Fruit fly (Drosophila melanogaster) whole organism, embryonic: Measurements from ENCODE around the gene ebi.
A peak's percentile ranks its signal among the peaks of the same experiment; 100 is the strongest.

Source experiments
- ATbp ChIP-seq: fragments of 200-800 bp; sonication (Bioruptor generic); optimal IDR thresholded peaks from 2 replicates; lab custom pipeline; 2017; ENCODE audit warnings: missing biosample characterization, mild to moderate bottlenecking, missing genetic modification characterization, missing genetic modification reagents
- Abd-B ChIP-seq: fragments of 200-800 bp; sonication (Bioruptor generic); optimal IDR thresholded peaks from 2 replicates; lab custom pipeline; 2018; ENCODE audit warnings: missing biosample characterization, mild to moderate bottlenecking, missing genetic modification characterization, moderate library complexity
- Antp ChIP-seq: fragments of 200-800 bp; sonication (Bioruptor generic); optimal IDR thresholded peaks from 3 replicates; lab custom pipeline; 2016; ENCODE audit warnings: missing biosample characterization, missing genetic modification characterization
- CG10565 ChIP-seq: fragments of 200-800 bp; sonication (Bioruptor generic); optimal IDR thresholded peaks from 3 replicates; lab custom pipeline; 2016; ENCODE audit warnings: missing biosample characterization, mild to moderate bottlenecking, missing genetic modification characterization
- CG12155 ChIP-seq: fragments of 200-800 bp; sonication (Bioruptor generic); optimal IDR thresholded peaks from 3 replicates; lab custom pipeline; 2016; ENCODE audit warnings: missing biosample characterization, missing genetic modification characterization
- CG12659 ChIP-seq: fragments of 200-800 bp; sonication (Bioruptor generic); optimal IDR thresholded peaks from 3 replicates; lab custom pipeline; 2017; ENCODE audit warnings: mild to moderate bottlenecking, missing biosample characterization, missing genetic modification reagents, missing genetic modification characterization
- CG13123 ChIP-seq: fragments of 200-800 bp; sonication (Bioruptor generic); optimal IDR thresholded peaks from 2 replicates; lab custom pipeline; 2016; ENCODE audit warnings: missing biosample characterization, missing genetic modification characterization
- CG17912 ChIP-seq: fragments of 200-800 bp; sonication (Bioruptor generic); optimal IDR thresholded peaks from 2 replicates; lab custom pipeline; 2018; ENCODE audit warnings: missing biosample characterization, mild to moderate bottlenecking, missing genetic modification characterization
- CG18262 ChIP-seq: fragments of 200-800 bp; optimal IDR thresholded peaks from 3 replicates; lab custom pipeline; 2019; ENCODE audit warnings: missing biosample characterization, mild to moderate bottlenecking, missing genetic modification characterization, moderate library complexity
- CG18619 ChIP-seq: fragments of 200-800 bp; sonication (Bioruptor generic); optimal IDR thresholded peaks from 3 replicates; lab custom pipeline; 2017; ENCODE audit warnings: missing biosample characterization, mild to moderate bottlenecking, missing genetic modification characterization
- CG30020 ChIP-seq: fragments of 200-800 bp; optimal IDR thresholded peaks from 2 replicates; lab custom pipeline; 2019; ENCODE audit warnings: missing biosample characterization, mild to moderate bottlenecking, missing genetic modification characterization, moderate library complexity
- CG31388 ChIP-seq: fragments of 200-800 bp; sonication (Bioruptor generic); optimal IDR thresholded peaks from 2 replicates; lab custom pipeline; 2016; ENCODE audit warnings: missing biosample characterization, missing genetic modification characterization
- CG3726 ChIP-seq: fragments of 200-800 bp; sonication (Bioruptor generic); IDR thresholded peaks from 3 replicates; pipeline ENCODE4, ENCODE4 v1.3.6; 2022; ENCODE audit warnings: missing biosample characterization, missing genetic modification characterization
- CG4854 ChIP-seq: fragments of 200-800 bp; sonication (Bioruptor generic); optimal IDR thresholded peaks from 2 replicates; lab custom pipeline; 2016; ENCODE audit warnings: missing biosample characterization, missing genetic modification characterization, inconsistent platforms
- CG7372 ChIP-seq: fragments of 200-800 bp; sonication (Bioruptor generic); IDR thresholded peaks from 2 replicates; pipeline ENCODE4 v1.3.6; 2022; ENCODE audit warnings: missing biosample characterization, missing genetic modification characterization
- CG7839 ChIP-seq: fragments of 200-800 bp; sonication (Bioruptor generic); optimal IDR thresholded peaks from 3 replicates; lab custom pipeline; 2018; ENCODE audit warnings: missing biosample characterization, mild to moderate bottlenecking, missing genetic modification characterization, moderate library complexity
- CG7928 ChIP-seq: fragments of 200-800 bp; sonication (Bioruptor generic); optimal IDR thresholded peaks from 2 replicates; lab custom pipeline; 2017; ENCODE audit warnings: missing biosample characterization, mild to moderate bottlenecking, missing genetic modification characterization
- CG7963 ChIP-seq: fragments of 200-800 bp; sonication (Bioruptor generic); IDR thresholded peaks from 3 replicates; pipeline ENCODE4 v1.3.6; 2022; ENCODE audit warnings: missing biosample characterization, missing genetic modification characterization; ENCODE audit not compliant: partially characterized antibody
- CG8765 ChIP-seq: fragments of 200-800 bp; sonication (Bioruptor generic); IDR thresholded peaks from 2 replicates; pipeline ENCODE4 v1.3.6; 2022; ENCODE audit warnings: missing biosample characterization, missing genetic modification characterization
- Dp ChIP-seq: fragments of 200-800 bp; sonication (Bioruptor generic); optimal IDR thresholded peaks from 2 replicates; lab custom pipeline; 2018; ENCODE audit warnings: missing biosample characterization, mild to moderate bottlenecking, missing genetic modification characterization, moderate library complexity
- Hand ChIP-seq: fragments of 200-800 bp; sonication (Bioruptor generic); optimal IDR thresholded peaks from 2 replicates; lab custom pipeline; 2017; ENCODE audit warnings: mild to moderate bottlenecking, missing biosample characterization, missing genetic modification reagents, missing genetic modification characterization
- Hmx ChIP-seq: fragments of 200-800 bp; sonication (Bioruptor generic); optimal IDR thresholded peaks from 2 replicates; lab custom pipeline; 2016; ENCODE audit warnings: missing biosample characterization, missing genetic modification characterization
- Kr ChIP-seq: fragments of 200-800 bp; sonication (Bioruptor generic); optimal IDR thresholded peaks from 2 replicates; lab custom pipeline; 2017; ENCODE audit warnings: missing biosample characterization, mild to moderate bottlenecking, missing genetic modification characterization
- NC2α ChIP-seq: fragments of 200-800 bp; sonication (Bioruptor generic); optimal IDR thresholded peaks from 2 replicates; lab custom pipeline; 2016; ENCODE audit warnings: missing biosample characterization, missing genetic modification characterization
- Neu2 ChIP-seq: fragments of 200-800 bp; sonication (Bioruptor generic); optimal IDR thresholded peaks from 3 replicates; lab custom pipeline; 2016; ENCODE audit warnings: missing biosample characterization, missing genetic modification characterization, borderline replicate concordance
- Nf-YC ChIP-seq: fragments of 200-800 bp; optimal IDR thresholded peaks from 3 replicates; lab custom pipeline; 2019; ENCODE audit warnings: missing biosample characterization, mild to moderate bottlenecking, missing genetic modification characterization, moderate library complexity
- Ptx1 ChIP-seq: fragments of 200-800 bp; sonication (Bioruptor generic); IDR thresholded peaks from 2 replicates; pipeline ENCODE4 v1.3.6; 2022; ENCODE audit warnings: missing biosample characterization, missing genetic modification characterization
- Sox102F ChIP-seq: fragments of 200-800 bp; sonication (Bioruptor generic); optimal IDR thresholded peaks from 2 replicates; lab custom pipeline; 2018; ENCODE audit warnings: missing biosample characterization, mild to moderate bottlenecking, missing genetic modification characterization, moderate library complexity
- TFAM ChIP-seq: fragments of 200-800 bp; sonication (Bioruptor generic); optimal IDR thresholded peaks from 2 replicates; lab custom pipeline; 2017; ENCODE audit warnings: missing biosample characterization, missing genetic modification characterization, inconsistent platforms
- ash1 ChIP-seq: fragments of 200-800 bp; sonication (Bioruptor generic); optimal IDR thresholded peaks from 2 replicates; lab custom pipeline; 2018; ENCODE audit warnings: missing biosample characterization, mild to moderate bottlenecking, missing genetic modification characterization
- chm ChIP-seq: fragments of 200-800 bp; sonication (Bioruptor generic); IDR thresholded peaks from 2 replicates; pipeline ENCODE4 v1.3.6; 2022; ENCODE audit warnings: missing biosample characterization, missing genetic modification characterization
- corto ChIP-seq: fragments of 200-800 bp; sonication (Bioruptor generic); optimal IDR thresholded peaks from 2 replicates; lab custom pipeline; 2016; ENCODE audit warnings: missing biosample characterization, mild to moderate bottlenecking, missing genetic modification characterization, moderate library complexity
- dati ChIP-seq: fragments of 200-800 bp; sonication (Bioruptor generic); IDR thresholded peaks from 2 replicates; pipeline ENCODE4 v1.3.6; 2022; ENCODE audit warnings: missing biosample characterization, missing genetic modification characterization
- dpn ChIP-seq, 2 experiments: fragments of 200-800 bp; sonication (Bioruptor generic); optimal IDR thresholded peaks; 3 replicates each; lab custom pipeline; 2016; ENCODE audit warnings: missing biosample characterization in 2 of 2, missing genetic modification characterization in 2 of 2
- eve ChIP-seq, 2 experiments: fragments of >200 bp; optimal IDR thresholded peaks; 2 replicates each; lab custom pipeline; 2017; ENCODE audit warnings: missing biosample characterization in 2 of 2, missing genetic modification characterization in 2 of 2
- ftz-f1 ChIP-seq: fragments of 200-800 bp; sonication (Bioruptor generic); optimal IDR thresholded peaks from 2 replicates; lab custom pipeline; 2016; ENCODE audit warnings: missing biosample characterization, missing genetic modification characterization
- ken ChIP-seq: fragments of 200-800 bp; sonication (Bioruptor generic); IDR thresholded peaks from 3 replicates; pipeline ENCODE4 v1.3.6; 2022; ENCODE audit warnings: missing biosample characterization, missing genetic modification characterization
- kni ChIP-seq: fragments of 200-800 bp; sonication (Bioruptor generic); optimal IDR thresholded peaks from 3 replicates; lab custom pipeline; 2017; ENCODE audit warnings: mild to moderate bottlenecking, missing biosample characterization, missing genetic modification reagents, missing genetic modification characterization
- nerfin-1 ChIP-seq: fragments of 200-800 bp; sonication (Bioruptor generic); optimal IDR thresholded peaks from 3 replicates; lab custom pipeline; 2019; ENCODE audit warnings: missing biosample characterization, mild to moderate bottlenecking, missing genetic modification characterization, moderate library complexity
- pan ChIP-seq, 4 experiments: fragments of >200 bp in 3 of 4; fragments of 200-800 bp in 1 of 4; sonication (Bioruptor generic) in 1 of 4; optimal IDR thresholded peaks in 3 of 4; IDR thresholded peaks in 1 of 4; 2 replicates each; pipeline versions ENCODE4 v1.3.6 to Lab custom; 2017 to 2022; ENCODE audit warnings: missing biosample characterization in 2 of 4, missing genetic modification characterization in 2 of 4, mixed read lengths in 1 of 4
- pb ChIP-seq: fragments of 200-800 bp; sonication (Bioruptor generic); optimal IDR thresholded peaks from 3 replicates; lab custom pipeline; 2016; ENCODE audit warnings: missing biosample characterization, missing genetic modification characterization
- pita ChIP-seq: fragments of 200-800 bp; sonication (Bioruptor generic); optimal IDR thresholded peaks from 2 replicates; lab custom pipeline; 2017; ENCODE audit warnings: missing biosample characterization, mild to moderate bottlenecking, missing genetic modification characterization
- pnt ChIP-seq: fragments of 200-800 bp; sonication (Bioruptor generic); optimal IDR thresholded peaks from 3 replicates; lab custom pipeline; 2016; ENCODE audit warnings: missing biosample characterization, missing genetic modification characterization
- sens-2 ChIP-seq: fragments of 200-800 bp; sonication (Bioruptor generic); IDR thresholded peaks from 2 replicates; pipeline ENCODE4 v1.3.6; 2022; ENCODE audit warnings: missing biosample characterization, missing genetic modification characterization
- sisA ChIP-seq: fragments of 200-800 bp; sonication (Bioruptor generic); IDR thresholded peaks from 2 replicates; pipeline ENCODE4 v1.3.6; 2022; ENCODE audit warnings: missing biosample characterization, missing genetic modification characterization
- slou ChIP-seq: fragments of 200-800 bp; sonication (Bioruptor generic); optimal IDR thresholded peaks from 3 replicates; lab custom pipeline; 2016; ENCODE audit warnings: missing biosample characterization, missing genetic modification characterization
- sug ChIP-seq: fragments of 200-800 bp; optimal IDR thresholded peaks from 2 replicates; lab custom pipeline; 2019; ENCODE audit warnings: missing biosample characterization, mild to moderate bottlenecking, missing genetic modification characterization, moderate library complexity
- twi ChIP-seq: fragments of 200-800 bp; optimal IDR thresholded peaks from 2 replicates; lab custom pipeline; 2019; ENCODE audit warnings: missing biosample characterization, mild to moderate bottlenecking, missing genetic modification characterization, moderate library complexity
- unc-4 ChIP-seq: fragments of 200-800 bp; sonication (Bioruptor generic); IDR thresholded peaks from 2 replicates; pipeline ENCODE4 v1.3.6; 2022; ENCODE audit warnings: missing biosample characterization, missing genetic modification characterization; ENCODE audit not compliant: partially characterized antibody

The ebi gene

dm6 chr2L:419620-420184, 4.8 kb downstream of the ebi start, which contains the start of the genes CG13690 and RpLP1 (continued):
- peak; percentile 74 for TF ChIP-seq CG7839 (tag; lab: Kevin White, UChicago)
- no peak for TF ChIP-seq pnt (GFP tag; lab: Kevin White, UChicago)
- TF ChIP-seq CG7928 = peak; percentile 68
- peak; percentile 8 for TF ChIP-seq corto (GFP tag; lab: Kevin White, UChicago)
- TF ChIP-seq eve (GFP tag; optimal IDR thresholded peaks at IDR 0.05; lab: Kevin White, UChicago) = no peak
- TF ChIP-seq CG31388 (GFP tag; lab: Kevin White, UChicago) = no peak
- TF ChIP-seq Abd-B (GFP tag; lab: Kevin White, UChicago) = peak; percentile 43
- no peak for TF ChIP-seq pan (optimal IDR thresholded peaks at IDR 0.05; lab: Kevin White, UChicago)
- TF ChIP-seq pan (GFP tag; optimal IDR thresholded peaks at IDR 0.05 in 1 of 2, IDR thresholded peaks at IDR 0.05 in 1 of 2) = peak in 1 of 2 experiments; percentile 69
- TF ChIP-seq nerfin-1 (tag; lab: Kevin White, UChicago) = peak; percentile 72
- TF ChIP-seq CG17912 (GFP tag; lab: Kevin White, UChicago) = peak; percentile 87
- no peak for TF ChIP-seq CG13123 (GFP tag; lab: Kevin White, UChicago)
- TF ChIP-seq sug = peak; percentile 73
- TF ChIP-seq CG8765 (GFP tag; lab: Robert Waterston, UW) = no peak
- peak; percentile 23 for TF ChIP-seq ftz-f1 (GFP tag; lab: Kevin White, UChicago)
- TF ChIP-seq CG4854 = peak; percentile 34
- no peak for TF ChIP-seq Hmx (GFP tag; lab: Kevin White, UChicago)
- TF ChIP-seq Ptx1 (GFP tag; lab: Robert Waterston, UW) = no peak
- TF ChIP-seq CG12659 (GFP tag; lab: Kevin White, UChicago) = peak; percentile 92
- peak; percentile 71 for TF ChIP-seq Nf-YC (tag; lab: Kevin White, UChicago)
- peak; percentile 45 to 76 for TF ChIP-seq dpn (GFP tag; optimal IDR thresholded peaks at IDR 0.05; lab: Kevin White, UChicago)
- peak; percentile 70 for TF ChIP-seq TFAM (GFP tag; lab: Kevin White, UChicago)
- no peak for TF ChIP-seq Neu2
- no peak for TF ChIP-seq CG3726
- TF ChIP-seq ken (GFP tag; lab: Robert Waterston, UW) = peak; percentile 61; the same call in 2 of the 3 replicates
- no peak for TF ChIP-seq sisA (GFP tag; lab: Robert Waterston, UW)
- no peak for TF ChIP-seq Antp (GFP tag; lab: Kevin White, UChicago)
- TF ChIP-seq chm = peak; percentile 86
- TF ChIP-seq slou (GFP tag; lab: Kevin White, UChicago) = peak; percentile 39
- TF ChIP-seq CG30020 (tag; lab: Kevin White, UChicago) = peak; percentile 76
- peak; percentile 36; the same call in 1 of the 2 replicates for TF ChIP-seq CG7372
- peak; percentile 13 for TF ChIP-seq Kr
- TF ChIP-seq CG7963 (GFP tag; lab: Robert Waterston, UW) = no peak
- peak; percentile 66 for TF ChIP-seq pb (GFP tag; lab: Kevin White, UChicago)
- TF ChIP-seq CG18619 (GFP tag; lab: Kevin White, UChicago) = peak; percentile 85
- TF ChIP-seq Sox102F = no peak
- 0 out of 2 replicates have a peak, but pooled peaks have one; percentile 25 for TF ChIP-seq sens-2 (GFP tag; lab: Robert Waterston, UW)
- peak; percentile 3 for TF ChIP-seq CG10565 (GFP tag; lab: Kevin White, UChicago)
- peak; percentile 78 for TF ChIP-seq ATbp (GFP tag; lab: Kevin White, UChicago)
- TF ChIP-seq Dp (GFP tag; lab: Kevin White, UChicago) = peak; percentile 88
- peak; percentile 74 for TF ChIP-seq CG18262 (tag; lab: Kevin White, UChicago)
- peak; percentile 81 for TF ChIP-seq Hand
- TF ChIP-seq CG12155 (GFP tag; lab: Kevin White, UChicago) = peak; percentile 56
- TF ChIP-seq ash1 (GFP tag; lab: Kevin White, UChicago) = no peak
- TF ChIP-seq twi (tag; lab: Kevin White, UChicago) = peak; percentile 59
- TF ChIP-seq dati (GFP tag; lab: Robert Waterston, UW) = no peak
- TF ChIP-seq unc-4 (GFP tag; lab: Robert Waterston, UW) = no peak
- no peak for TF ChIP-seq pita (GFP tag; lab: Kevin White, UChicago)
- no peak for TF ChIP-seq NC2α (GFP tag; lab: Kevin White, UChicago)
- peak; percentile 92 for TF ChIP-seq kni (GFP tag; lab: Kevin White, UChicago)
